Worm (Caenorhabditis elegans): ENCODE data around the gene str-244.

- TF ChIP-seq lin-35 (GFP tag; optimal IDR thresholded peaks at IDR 0.05) (no peak), lir-1 (GFP tag; conservative IDR thresholded peaks at IDR 0.05) (no peak), K12H6.12 (tag; optimal IDR thresholded peaks at IDR 0.05) (no peak), him-1 (tag; optimal IDR thresholded peaks at IDR 0.05) (no peak), fkh-3 (tag; optimal IDR thresholded peaks at IDR 0.05) (no peak), unc-62 (GFP tag; optimal IDR thresholded peaks at IDR 0.05) (no peak)
Observed at ce11 chrV:3065928-3066327, 7.0 kb upstream of the str-244 start, which contains the start of gene srh-185.
